Worm (Caenorhabditis elegans) whole organism, L4 larva: Measurements from ENCODE around the gene srab-7.
A peak's percentile ranks its signal among the peaks of the same experiment; 100 is the strongest.

ENCODE experiments used
- D1046.2 ChIP-seq: fragments of 200-800 bp; sonication (Bioruptor generic); IDR thresholded peaks from 2 replicates; pipeline ENCODE4 v1.3.6; 2022; ENCODE audit warnings: missing genetic modification characterization, missing compliant biosample characterization
- F26F4.8 ChIP-seq: fragments of 200-800 bp; sonication (Bioruptor generic); conservative IDR thresholded peaks from 2 replicates; pipeline ENCODE4 v1.3.6; 2022; ENCODE audit warnings: missing genetic modification characterization, missing compliant biosample characterization
- F37D6.2 ChIP-seq: sonication (generic microtip); optimal IDR thresholded peaks from 2 replicates; lab custom pipeline; 2016; ENCODE audit warnings: mild to moderate bottlenecking, missing genetic modification characterization, missing compliant biosample characterization
- T20F7.1 ChIP-seq: fragments of 200-800 bp; sonication (Bioruptor generic); optimal IDR thresholded peaks from 2 replicates; lab custom pipeline; 2018; ENCODE audit warnings: mild to moderate bottlenecking, missing genetic modification characterization, missing compliant biosample characterization
- Y105C5A.15 ChIP-seq: fragments of 200-800 bp; sonication (Bioruptor generic); IDR thresholded peaks from 2 replicates; pipeline ENCODE4 v1.3.6; 2022; ENCODE audit warnings: missing genetic modification characterization, missing compliant biosample characterization
- Y5F2A.4 ChIP-seq: fragments of 200-800 bp; sonication (Bioruptor generic); optimal IDR thresholded peaks from 2 replicates; lab custom pipeline; 2018; ENCODE audit warnings: mild to moderate bottlenecking, missing genetic modification characterization, missing compliant biosample characterization
- aha-1 ChIP-seq: fragments of 150-350 bp; peaks from one replicate; lab custom pipeline; 2014; ENCODE audit warnings: missing biosample characterization, missing genetic modification characterization
- ama-1 ChIP-seq: fragments of 150-350 bp; optimal IDR thresholded peaks from 2 replicates; lab custom pipeline; 2014; ENCODE audit warnings: inconsistent platforms, mixed read lengths
- arid-1 ChIP-seq: fragments of 200-800 bp; sonication (Bioruptor generic); conservative IDR thresholded peaks from 2 replicates; pipeline ENCODE4 v1.3.6; 2022; ENCODE audit warnings: missing genetic modification reagents, missing genetic modification characterization, missing compliant biosample characterization
- attf-4 ChIP-seq: sonication (generic microtip); optimal IDR thresholded peaks from 3 replicates; lab custom pipeline; 2017; ENCODE audit warnings: missing biosample characterization, missing genetic modification characterization
- ceh-20 ChIP-seq: fragments of 200-800 bp; sonication (Bioruptor generic); IDR thresholded peaks from 2 replicates; pipeline ENCODE4 v1.3.6; 2022; ENCODE audit warnings: missing genetic modification reagents, missing genetic modification characterization, missing compliant biosample characterization
- ceh-28 ChIP-seq: fragments of 150-350 bp; optimal IDR thresholded peaks from 2 replicates; lab custom pipeline; 2014; ENCODE audit warnings: missing biosample characterization, missing genetic modification reagents, missing genetic modification characterization
- ceh-44 ChIP-seq: fragments of 200-800 bp; sonication (Bioruptor generic); IDR thresholded peaks from 2 replicates; pipeline ENCODE4 v1.3.6; 2022; ENCODE audit warnings: missing genetic modification reagents, missing genetic modification characterization, missing compliant biosample characterization
- ces-1 ChIP-seq: fragments of 150-350 bp; sonication (generic microtip); optimal IDR thresholded peaks from 4 replicates; lab custom pipeline; 2014; ENCODE audit warnings: missing biosample characterization, missing genetic modification reagents, missing genetic modification characterization
- ctbp-1 ChIP-seq: fragments of 200-800 bp; sonication (Bioruptor generic); IDR thresholded peaks from 2 replicates; pipeline ENCODE4 v1.3.6; 2022; ENCODE audit warnings: missing genetic modification reagents, missing genetic modification characterization, missing compliant biosample characterization
- daf-12 ChIP-seq: fragments of 150-350 bp; optimal IDR thresholded peaks from 2 replicates; lab custom pipeline; 2014; ENCODE audit warnings: missing biosample characterization, missing genetic modification reagents, missing genetic modification characterization
- daf-19 ChIP-seq: fragments of 200-800 bp; sonication (Bioruptor generic); conservative IDR thresholded peaks from 2 replicates; pipeline ENCODE4 v1.3.6; 2022; ENCODE audit warnings: missing genetic modification characterization, missing compliant biosample characterization
- dmd-6 ChIP-seq: fragments of 200-800 bp; sonication (Bioruptor generic); IDR thresholded peaks from 2 replicates; pipeline ENCODE4 v1.3.6; 2022; ENCODE audit warnings: missing genetic modification reagents, missing genetic modification characterization, missing compliant biosample characterization
- dmd-9 ChIP-seq: fragments of 200-800 bp; sonication (Bioruptor generic); IDR thresholded peaks from 2 replicates; pipeline ENCODE4 v1.3.6; 2022; ENCODE audit warnings: missing genetic modification reagents, missing genetic modification characterization, missing compliant biosample characterization
- duxl-1 ChIP-seq: sonication (generic microtip); optimal IDR thresholded peaks from 2 replicates; lab custom pipeline; 2016; ENCODE audit warnings: mild to moderate bottlenecking, missing genetic modification characterization, moderate library complexity, missing compliant biosample characterization; ENCODE audit not compliant: poor library complexity
- dve-1 ChIP-seq: sonication (generic microtip); optimal IDR thresholded peaks from 2 replicates; lab custom pipeline; 2017; ENCODE audit warnings: antibody characterized with exemption, mild to moderate bottlenecking, missing genetic modification characterization, missing compliant biosample characterization; ENCODE audit not compliant: insufficient read depth
- egl-43 ChIP-seq: fragments of 200-800 bp; sonication (Bioruptor generic); IDR thresholded peaks from 2 replicates; pipeline ENCODE4 v1.3.6; 2022; ENCODE audit warnings: missing genetic modification reagents, missing genetic modification characterization, missing compliant biosample characterization
- hif-1 ChIP-seq, 2 experiments: sonication (generic microtip); optimal IDR thresholded peaks; 2 replicates each; lab custom pipeline; 2016 to 2017; ENCODE audit warnings: missing compliant biosample characterization in 2 of 2, missing genetic modification characterization in 2 of 2, missing genetic modification reagents in 2 of 2, missing genotype in 2 of 2, mild to moderate bottlenecking in 1 of 2
- hlh-11 ChIP-seq: fragments of 200-800 bp; sonication (Bioruptor generic); optimal IDR thresholded peaks from 2 replicates; lab custom pipeline; 2018; ENCODE audit warnings: mild to moderate bottlenecking, missing genetic modification characterization, missing compliant biosample characterization
- hlh-30 ChIP-seq: sonication (generic microtip); optimal IDR thresholded peaks from 2 replicates; lab custom pipeline; 2017; ENCODE audit warnings: antibody characterized with exemption, mild to moderate bottlenecking, missing genetic modification characterization, missing compliant biosample characterization; ENCODE audit not compliant: insufficient read depth
- hmg-1.1 ChIP-seq: fragments of 200-800 bp; sonication (Bioruptor generic); IDR thresholded peaks from 2 replicates; pipeline ENCODE4 v1.3.6; 2022; ENCODE audit warnings: missing genetic modification reagents, missing genetic modification characterization, missing compliant biosample characterization
- lim-7 ChIP-seq: fragments of 200-800 bp; sonication (Bioruptor generic); IDR thresholded peaks from 2 replicates; pipeline ENCODE4 v1.3.6; 2022; ENCODE audit warnings: missing genetic modification characterization, missing compliant biosample characterization
- lin-1 ChIP-seq: fragments of 200-800 bp; sonication (Bioruptor generic); IDR thresholded peaks from 2 replicates; pipeline ENCODE4 v1.3.6; 2022; ENCODE audit warnings: missing genetic modification reagents, missing genetic modification characterization, missing compliant biosample characterization
- lir-3 ChIP-seq: sonication (generic microtip); optimal IDR thresholded peaks from 2 replicates; lab custom pipeline; 2016; ENCODE audit warnings: mild to moderate bottlenecking, missing genetic modification characterization, missing compliant biosample characterization
- lsy-2 ChIP-seq, 2 experiments: fragments of 150-350 bp in 1 of 2; sonication (generic microtip) in 1 of 2; optimal IDR thresholded peaks; 2 replicates each; lab custom pipeline; 2014 to 2017; ENCODE audit warnings: missing biosample characterization in 2 of 2, missing genetic modification characterization in 2 of 2
- madf-5 ChIP-seq, 2 experiments: fragments of 200-800 bp; sonication (Bioruptor generic); IDR thresholded peaks; 2 replicates each; pipeline ENCODE4 v1.3.6; 2022; ENCODE audit warnings: missing compliant biosample characterization in 2 of 2, missing genetic modification characterization in 2 of 2
- mdt-29 ChIP-seq: fragments of 200-800 bp; sonication (Bioruptor generic); IDR thresholded peaks from 2 replicates; pipeline ENCODE4 v1.3.6; 2022; ENCODE audit warnings: missing genetic modification reagents, missing genetic modification characterization, missing compliant biosample characterization
- mep-1 ChIP-seq: fragments of 150-350 bp; sonication (generic microtip); optimal IDR thresholded peaks from 3 replicates; lab custom pipeline; 2014; ENCODE audit warnings: missing biosample characterization, missing genetic modification characterization
- nhr-10 ChIP-seq: fragments of 150-350 bp; optimal IDR thresholded peaks from 2 replicates; lab custom pipeline; 2014; ENCODE audit warnings: missing biosample characterization, missing genetic modification characterization
- nhr-102 ChIP-seq: sonication (generic microtip); optimal IDR thresholded peaks from 2 replicates; lab custom pipeline; 2016; ENCODE audit warnings: mild to moderate bottlenecking, missing genetic modification characterization, moderate library complexity, missing compliant biosample characterization
- nhr-28 ChIP-seq: fragments of 150-350 bp; optimal IDR thresholded peaks from 2 replicates; lab custom pipeline; 2014; ENCODE audit warnings: missing biosample characterization, missing genetic modification characterization
- nhr-41 ChIP-seq: fragments of 200-800 bp; sonication (Bioruptor generic); IDR thresholded peaks from 2 replicates; pipeline ENCODE4 v1.3.6; 2022; ENCODE audit warnings: missing genetic modification reagents, missing genetic modification characterization, missing compliant biosample characterization
- nhr-6 ChIP-seq: fragments of 150-350 bp; optimal IDR thresholded peaks from 2 replicates; lab custom pipeline; 2014; ENCODE audit warnings: missing biosample characterization, missing genetic modification characterization
- nhr-76 ChIP-seq: fragments of 150-350 bp; optimal IDR thresholded peaks from 2 replicates; lab custom pipeline; 2014; ENCODE audit warnings: missing biosample characterization, missing genetic modification characterization
- nhr-77 ChIP-seq: fragments of 150-350 bp; optimal IDR thresholded peaks from 2 replicates; lab custom pipeline; 2014; ENCODE audit warnings: missing biosample characterization, missing genetic modification characterization
- pha-4 ChIP-seq, 2 experiments: fragments of 150-350 bp in 1 of 2; fragments of 200-800 bp in 1 of 2; sonication (Bioruptor generic) in 1 of 2; IDR thresholded peaks in 1 of 2; optimal IDR thresholded peaks in 1 of 2; 2 replicates each; pipeline versions ENCODE4 v1.3.6 to Lab custom; 2014 to 2022; ENCODE audit warnings: missing genetic modification characterization in 2 of 2, missing genetic modification reagents in 2 of 2, missing biosample characterization in 1 of 2, missing compliant biosample characterization in 1 of 2
- php-3 ChIP-seq: fragments of 200-800 bp; sonication (Bioruptor generic); IDR thresholded peaks from 2 replicates; pipeline ENCODE4 v1.3.6; 2022; ENCODE audit warnings: missing genetic modification reagents, missing genetic modification characterization, missing compliant biosample characterization
- pqm-1 ChIP-seq: sonication (generic microtip); optimal IDR thresholded peaks from 2 replicates; lab custom pipeline; 2017; ENCODE audit warnings: missing biosample characterization, missing genetic modification characterization
- saeg-2 ChIP-seq: fragments of 200-800 bp; sonication (Bioruptor generic); IDR thresholded peaks from 2 replicates; pipeline ENCODE4 v1.3.6; 2022; ENCODE audit warnings: missing genetic modification reagents, missing genetic modification characterization, missing compliant biosample characterization
- set-16 ChIP-seq: fragments of 200-800 bp; sonication (Bioruptor generic); IDR thresholded peaks from 2 replicates; pipeline ENCODE4 v1.3.6; 2022; ENCODE audit warnings: missing genetic modification reagents, missing genetic modification characterization, missing compliant biosample characterization
- spr-3 ChIP-seq: fragments of 200-800 bp; sonication (Bioruptor generic); optimal IDR thresholded peaks from 2 replicates; lab custom pipeline; 2018; ENCODE audit warnings: mild to moderate bottlenecking, missing genetic modification characterization, missing compliant biosample characterization
- unc-62 ChIP-seq, 3 experiments: fragments of 150-350 bp in 1 of 3; sonication (generic microtip); optimal IDR thresholded peaks in 2 of 3; peaks in 1 of 3; 1 replicate in 1 of 3; 2 replicates in 2 of 3; lab custom pipeline; 2014 to 2017; ENCODE audit warnings: missing biosample characterization in 3 of 3, missing genetic modification characterization in 3 of 3, missing genetic modification reagents in 3 of 3, missing genotype in 1 of 3
- zag-1 ChIP-seq: fragments of 150-350 bp; optimal IDR thresholded peaks from 2 replicates; lab custom pipeline; 2014; ENCODE audit warnings: missing biosample characterization, missing genetic modification characterization

srab-7 gene

DNA sequence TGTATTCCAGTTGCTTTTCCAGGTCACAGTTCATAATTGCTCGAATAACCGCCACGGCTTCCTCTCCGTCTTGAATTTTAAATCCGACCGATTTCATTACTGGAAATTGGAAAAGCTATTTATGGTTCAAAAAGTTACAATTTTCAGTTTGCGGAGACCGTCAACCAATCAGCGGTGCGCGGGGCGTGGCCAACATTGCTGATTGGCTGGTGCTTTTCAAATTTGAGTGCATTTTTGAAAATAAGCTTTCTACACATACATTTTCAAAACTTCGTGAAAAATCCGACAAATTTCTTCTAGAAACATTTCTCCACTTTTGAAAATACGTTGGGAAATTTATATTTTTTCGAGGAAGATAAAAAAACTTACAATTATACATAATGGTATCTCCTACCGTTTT lies 40.8 kb upstream of the srab-7 start:
- TF ChIP-seq nhr-10 (no peak), spr-3 (GFP tag; lab: Kevin White, UChicago) (no peak), dmd-9 (GFP tag; lab: Robert Waterston, UW) (no peak), dmd-6 (GFP tag; lab: Robert Waterston, UW) (no peak), ama-1 (lab: Kevin White, UChicago) (no peak), hlh-30 (no peak), mdt-29 (no peak), madf-5 (GFP tag; IDR thresholded peaks at IDR 0.05; lab: Robert Waterston, UW) (no peak), lir-3 (no peak), nhr-41 (GFP tag; lab: Robert Waterston, UW) (no peak), lim-7 (GFP tag; lab: Robert Waterston, UW) (no peak), daf-19 (no peak)

DNA sequence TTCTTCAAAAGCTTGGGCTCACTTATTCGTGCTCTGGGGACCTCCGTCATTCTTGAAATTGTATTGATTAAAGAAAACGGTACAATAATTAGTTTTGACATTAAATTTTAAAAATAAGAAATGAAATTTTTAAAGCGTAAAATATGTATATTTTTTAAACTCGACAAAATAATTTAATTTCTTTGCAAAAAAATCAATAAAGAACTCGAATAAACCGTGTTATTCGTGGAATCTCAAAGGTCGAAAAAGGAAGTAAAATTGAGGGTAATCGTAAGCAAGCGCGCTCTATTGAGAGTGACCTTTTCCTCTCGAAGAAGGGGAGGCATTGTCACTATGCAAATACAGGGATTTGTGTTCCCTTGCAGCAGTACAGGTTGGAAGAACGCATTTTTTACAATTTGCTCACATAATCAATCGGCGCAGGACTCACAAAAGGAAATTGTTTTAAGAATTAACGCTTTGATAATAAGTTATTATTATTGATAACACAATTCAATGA lies 40.0 kb upstream of the srab-7 start, which contains the start of gene Y73C8B.2:
Y73C8B.2 (minus strand) TSS at position 51 of the 499 bp plus-strand sequence.
- no peak for TF ChIP-seq hif-1 (tag; optimal IDR thresholded peaks at IDR 0.05; lab: Kevin White, UChicago)
- peak; percentile 14 for TF ChIP-seq pqm-1
- peak in 1 of 2 experiments; percentile 58 for TF ChIP-seq lsy-2 (tag; optimal IDR thresholded peaks at IDR 0.05; lab: Kevin White, UChicago)
- no peak for TF ChIP-seq T20F7.1 (GFP tag; lab: Kevin White, UChicago)
- TF ChIP-seq ceh-20 (GFP tag; lab: Robert Waterston, UW) = no peak
- peak; percentile 59 for TF ChIP-seq mep-1 (tag; lab: Kevin White, UChicago)
- TF ChIP-seq pha-4 (GFP tag; IDR thresholded peaks at IDR 0.05; lab: Robert Waterston, UW) = no peak
- TF ChIP-seq pha-4 (tag; optimal IDR thresholded peaks at IDR 0.05; lab: Kevin White, UChicago) = peak; percentile 94
- no peak for TF ChIP-seq arid-1
- no peak for TF ChIP-seq lin-1 (GFP tag; lab: Robert Waterston, UW)
- peak; percentile 0 for TF ChIP-seq hlh-11
- TF ChIP-seq ctbp-1 (GFP tag; lab: Robert Waterston, UW) = no peak
- peak in 1 of 2 experiments; percentile 85 for TF ChIP-seq unc-62 (GFP tag; optimal IDR thresholded peaks at IDR 0.05 in 1 of 2; lab: Kevin White, UChicago)
- no peak for TF ChIP-seq unc-62 (tag; optimal IDR thresholded peaks at IDR 0.05; lab: Kevin White, UChicago)
- no peak for TF ChIP-seq attf-4 (tag; lab: Kevin White, UChicago)
- TF ChIP-seq nhr-102 (tag; lab: Kevin White, UChicago) = peak; percentile 34
- no peak for TF ChIP-seq spr-3 (GFP tag; lab: Kevin White, UChicago)
- no peak for TF ChIP-seq mdt-29
- peak; percentile 83 for TF ChIP-seq nhr-6 (tag; lab: Kevin White, UChicago)
- TF ChIP-seq Y5F2A.4 = no peak
- no peak for TF ChIP-seq ceh-28 (tag; lab: Kevin White, UChicago)
- no peak for TF ChIP-seq F37D6.2
- no peak for TF ChIP-seq saeg-2 (GFP tag; lab: Robert Waterston, UW)
- TF ChIP-seq ces-1 = no peak
- TF ChIP-seq nhr-41 (GFP tag; lab: Robert Waterston, UW) = no peak
- no peak for TF ChIP-seq Y105C5A.15
- TF ChIP-seq nhr-10 = no peak
- no peak for TF ChIP-seq nhr-76 (tag; lab: Kevin White, UChicago)
- no peak for TF ChIP-seq daf-12 (tag; lab: Kevin White, UChicago)
- no peak for TF ChIP-seq F26F4.8 (GFP tag; lab: Robert Waterston, UW)
- TF ChIP-seq zag-1 (tag; lab: Kevin White, UChicago) = no peak
- no peak for TF ChIP-seq ceh-44 (GFP tag; lab: Robert Waterston, UW)
- no peak for TF ChIP-seq egl-43 (GFP tag; lab: Robert Waterston, UW)
- no peak for TF ChIP-seq php-3
- TF ChIP-seq duxl-1 (tag; lab: Kevin White, UChicago) = no peak
- peak; percentile 36; the same call in 1 of the 2 replicates for TF ChIP-seq hmg-1.1 (GFP tag; lab: Robert Waterston, UW)
- no peak for TF ChIP-seq madf-5 (GFP tag; IDR thresholded peaks at IDR 0.05; lab: Robert Waterston, UW)
- TF ChIP-seq set-16 (GFP tag; lab: Robert Waterston, UW) = no peak
- TF ChIP-seq hlh-30 = no peak
- peak; percentile 92 for TF ChIP-seq aha-1 (tag; lab: Kevin White, UChicago)
- peak; percentile 7 for TF ChIP-seq nhr-77 (tag; lab: Kevin White, UChicago)
- TF ChIP-seq nhr-28 = peak; percentile 38
- TF ChIP-seq dve-1 = peak; percentile 35
- no peak for TF ChIP-seq D1046.2 (GFP tag; lab: Robert Waterston, UW)
- TF ChIP-seq daf-19 = no peak
